Worm (Caenorhabditis elegans): ENCODE measurements around the gene nhr-37.

ce11 chrV:6626244-6626643 lies 4.2 kb downstream of the nhr-37 start, which contains the start of gene ppt-1:
- TF ChIP-seq nhr-28 (tag; optimal IDR thresholded peaks at IDR 0.05) (no peak), nhr-84 (tag; optimal IDR thresholded peaks at IDR 0.05) (no peak)

Data from whole organism, L1 larva.